Worm (Caenorhabditis elegans) whole organism, late embryonic: ENCODE data around the gene F23F1.5.

Source experiments
- C38D4.7 ChIP-seq: fragments of 200-800 bp; sonication (Bioruptor generic); optimal IDR thresholded peaks from 2 replicates; lab custom pipeline; 2018; ENCODE audit warnings: mild to moderate bottlenecking, missing genetic modification characterization, moderate library complexity, missing compliant biosample characterization
- K09A11.1 ChIP-seq: sonication (generic microtip); optimal IDR thresholded peaks from 2 replicates; lab custom pipeline; 2017; ENCODE audit warnings: antibody characterized with exemption, mild to moderate bottlenecking, missing genetic modification characterization, missing compliant biosample characterization; ENCODE audit not compliant: insufficient read depth
- ceh-9 ChIP-seq: sonication (generic microtip); optimal IDR thresholded peaks from 2 replicates; lab custom pipeline; 2016; ENCODE audit warnings: mild to moderate bottlenecking, missing genetic modification characterization, inconsistent platforms, missing compliant biosample characterization
- fkh-6 ChIP-seq: sonication (generic microtip); optimal IDR thresholded peaks from 2 replicates; lab custom pipeline; 2016; ENCODE audit warnings: missing genetic modification characterization, missing compliant biosample characterization
- pat-9 ChIP-seq: fragments of 200-800 bp; sonication (Bioruptor generic); optimal IDR thresholded peaks from 2 replicates; lab custom pipeline; 2018; ENCODE audit warnings: mild to moderate bottlenecking, missing genetic modification characterization, moderate library complexity, missing compliant biosample characterization
- rnt-1 ChIP-seq: sonication (generic microtip); optimal IDR thresholded peaks from 2 replicates; lab custom pipeline; 2016; ENCODE audit warnings: missing genetic modification characterization, missing compliant biosample characterization
- sox-4 ChIP-seq: sonication (generic microtip); optimal IDR thresholded peaks from 2 replicates; lab custom pipeline; 2017; ENCODE audit warnings: mild to moderate bottlenecking, missing genetic modification characterization, inconsistent platforms, missing compliant biosample characterization
- unc-86 ChIP-seq: sonication (generic microtip); optimal IDR thresholded peaks from 2 replicates; lab custom pipeline; 2016; ENCODE audit warnings: missing genetic modification characterization, missing compliant biosample characterization

DNA sequence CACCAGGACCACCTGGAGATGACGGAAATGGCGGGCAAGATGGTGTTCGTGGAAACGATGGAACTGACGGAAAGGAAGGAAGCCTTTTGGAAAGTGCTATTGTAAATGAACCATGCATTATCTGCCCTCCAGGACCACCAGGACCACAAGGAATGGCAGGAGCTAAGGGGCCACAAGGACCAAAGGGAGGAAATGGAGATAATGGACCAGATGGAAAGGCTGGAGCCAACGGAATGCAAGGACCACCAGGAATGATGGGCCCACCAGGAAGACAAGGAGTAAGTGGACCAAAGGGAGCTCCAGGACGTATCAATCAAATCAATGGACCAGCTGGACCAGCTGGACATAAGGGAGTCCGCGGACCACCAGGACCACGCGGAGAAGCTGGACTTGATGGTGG is 7.6 kb downstream of the F23F1.5 start:
- TF ChIP-seq rnt-1 (tag; lab: Kevin White, UChicago) (no peak), C38D4.7 (GFP tag; lab: Kevin White, UChicago) (no peak), ceh-9 (tag; lab: Kevin White, UChicago) (no peak), K09A11.1 (no peak), pat-9 (tag; lab: Kevin White, UChicago) (no peak), fkh-6 (no peak), unc-86 (tag; lab: Kevin White, UChicago) (no peak), sox-4 (tag; lab: Kevin White, UChicago) (no peak)
